Worm (Caenorhabditis elegans) whole organism, L3 larva: ENCODE data around the gene C30F2.4.

Source experiments
- aly-2 ChIP-seq: fragments of 150-350 bp; optimal IDR thresholded peaks from 2 replicates; lab custom pipeline; 2014; ENCODE audit warnings: missing biosample characterization, missing genetic modification characterization
- ama-1 ChIP-seq: fragments of 150-350 bp; optimal IDR thresholded peaks from 2 replicates; lab custom pipeline; 2018
- ceh-82 ChIP-seq: fragments of 150-350 bp; optimal IDR thresholded peaks from 2 replicates; lab custom pipeline; 2014; ENCODE audit warnings: missing biosample characterization, missing genetic modification characterization
- daf-12 ChIP-seq: fragments of 150-350 bp; optimal IDR thresholded peaks from 2 replicates; lab custom pipeline; 2014; ENCODE audit warnings: missing biosample characterization, missing genetic modification reagents, missing genetic modification characterization
- egl-27 ChIP-seq: sonication (generic microtip); optimal IDR thresholded peaks from 4 replicates; lab custom pipeline; 2017; ENCODE audit warnings: missing biosample characterization, missing genetic modification reagents, missing genetic modification characterization
- egl-5 ChIP-seq: fragments of 150-350 bp; optimal IDR thresholded peaks from 2 replicates; lab custom pipeline; 2017; ENCODE audit warnings: missing biosample characterization, missing genetic modification reagents, missing genetic modification characterization, inconsistent platforms
- elt-1 ChIP-seq: fragments of 150-350 bp; optimal IDR thresholded peaks from 2 replicates; lab custom pipeline; 2014; ENCODE audit warnings: missing biosample characterization, missing genetic modification characterization
- elt-2 ChIP-seq: sonication (generic microtip); optimal IDR thresholded peaks from 2 replicates; lab custom pipeline; 2016; ENCODE audit warnings: missing genetic modification reagents, mild to moderate bottlenecking, missing genetic modification characterization, missing compliant biosample characterization
- elt-3 ChIP-seq, 3 experiments: fragments of 150-350 bp in 1 of 3; sonication (generic microtip) in 2 of 3; optimal IDR thresholded peaks; 2 replicates in 2 of 3; 4 replicates in 1 of 3; lab custom pipeline; 2014 to 2017; ENCODE audit warnings: missing biosample characterization in 3 of 3, missing genetic modification characterization in 3 of 3
- fkh-2 ChIP-seq: fragments of 150-350 bp; optimal IDR thresholded peaks from 2 replicates; lab custom pipeline; 2014; ENCODE audit warnings: missing biosample characterization, missing genetic modification reagents, missing genetic modification characterization
- hmg-11 ChIP-seq: sonication (generic microtip); optimal IDR thresholded peaks from 2 replicates; lab custom pipeline; 2016; ENCODE audit warnings: missing genetic modification characterization, missing compliant biosample characterization
- lin-15B ChIP-seq: fragments of 150-350 bp; optimal IDR thresholded peaks from 2 replicates; lab custom pipeline; 2014; ENCODE audit warnings: missing biosample characterization, missing genetic modification characterization
- lin-39 ChIP-seq: fragments of 150-350 bp; optimal IDR thresholded peaks from 2 replicates; lab custom pipeline; 2018; ENCODE audit warnings: missing biosample characterization, missing genetic modification reagents, missing genetic modification characterization
- lsy-12 ChIP-seq: sonication (generic microtip); optimal IDR thresholded peaks from 2 replicates; lab custom pipeline; 2016; ENCODE audit warnings: mild to moderate bottlenecking, missing genetic modification characterization, missing compliant biosample characterization
- mdl-1 ChIP-seq: fragments of 150-350 bp; optimal IDR thresholded peaks from 2 replicates; lab custom pipeline; 2014; ENCODE audit warnings: missing biosample characterization, missing genetic modification characterization
- nfya-1 ChIP-seq: sonication (generic microtip); optimal IDR thresholded peaks from 2 replicates; lab custom pipeline; 2017; ENCODE audit warnings: missing genetic modification characterization, mild to moderate bottlenecking, missing compliant biosample characterization, antibody characterized with exemption, moderate library complexity; ENCODE audit not compliant: insufficient read depth
- nhr-11 ChIP-seq: fragments of 150-350 bp; optimal IDR thresholded peaks from 2 replicates; lab custom pipeline; 2014; ENCODE audit warnings: missing biosample characterization, missing genetic modification characterization
- nhr-12 ChIP-seq: fragments of 150-350 bp; optimal IDR thresholded peaks from 2 replicates; lab custom pipeline; 2014; ENCODE audit warnings: missing biosample characterization, missing genetic modification characterization
- nhr-23 ChIP-seq: fragments of 150-350 bp; optimal IDR thresholded peaks from 2 replicates; lab custom pipeline; 2014; ENCODE audit warnings: missing biosample characterization, missing genetic modification reagents, missing genetic modification characterization
- nhr-25 ChIP-seq: sonication (generic microtip); optimal IDR thresholded peaks from 2 replicates; lab custom pipeline; 2017; ENCODE audit warnings: missing biosample characterization, missing genetic modification characterization
- nhr-28 ChIP-seq: fragments of 150-350 bp; optimal IDR thresholded peaks from 2 replicates; lab custom pipeline; 2014; ENCODE audit warnings: missing biosample characterization, missing genetic modification characterization
- nhr-43 ChIP-seq: sonication (generic microtip); optimal IDR thresholded peaks from 2 replicates; lab custom pipeline; 2016; ENCODE audit warnings: mild to moderate bottlenecking, missing genetic modification characterization, missing compliant biosample characterization; ENCODE audit not compliant: poor library complexity, severe bottlenecking
- nhr-77 ChIP-seq: fragments of 150-350 bp; optimal IDR thresholded peaks from 2 replicates; lab custom pipeline; 2014; ENCODE audit warnings: missing biosample characterization, missing genetic modification characterization
- pha-4 ChIP-seq: fragments of 150-350 bp; optimal IDR thresholded peaks from 2 replicates; lab custom pipeline; 2014; ENCODE audit warnings: missing biosample characterization, missing genetic modification reagents, missing genetic modification characterization
- pqm-1 ChIP-seq: fragments of 150-350 bp; optimal IDR thresholded peaks from 2 replicates; lab custom pipeline; 2017; ENCODE audit warnings: missing biosample characterization, missing genetic modification characterization, inconsistent platforms
- skn-1 ChIP-seq: fragments of 150-350 bp; optimal IDR thresholded peaks from 2 replicates; lab custom pipeline; 2014; ENCODE audit warnings: missing biosample characterization, missing genetic modification characterization
- snpc-4 ChIP-seq: fragments of 150-350 bp; optimal IDR thresholded peaks from 2 replicates; lab custom pipeline; 2014; ENCODE audit warnings: missing biosample characterization, missing genetic modification characterization
- tbx-2 ChIP-seq: sonication (generic microtip); optimal IDR thresholded peaks from 2 replicates; lab custom pipeline; 2016; ENCODE audit warnings: mild to moderate bottlenecking, missing genetic modification characterization, missing compliant biosample characterization
- unc-39 ChIP-seq: sonication (generic microtip); optimal IDR thresholded peaks from 4 replicates; lab custom pipeline; 2017; ENCODE audit warnings: missing biosample characterization, missing genetic modification characterization
- unc-62 ChIP-seq: fragments of 150-350 bp; sonication (generic microtip); optimal IDR thresholded peaks from 4 replicates; lab custom pipeline; 2014; ENCODE audit warnings: missing biosample characterization, missing genetic modification reagents, missing genetic modification characterization
- zag-1 ChIP-seq: fragments of 150-350 bp; optimal IDR thresholded peaks from 2 replicates; lab custom pipeline; 2014; ENCODE audit warnings: missing biosample characterization, missing genetic modification characterization
- ztf-11 ChIP-seq: fragments of 150-350 bp; optimal IDR thresholded peaks from 2 replicates; lab custom pipeline; 2014; ENCODE audit warnings: missing biosample characterization, missing genetic modification characterization
- ztf-4 ChIP-seq: fragments of 150-350 bp; optimal IDR thresholded peaks from 2 replicates; lab custom pipeline; 2014; ENCODE audit warnings: missing biosample characterization, missing genetic modification characterization

C30F2.4 gene

ce11 chrX:16098104-16098638 is 21.8 kb upstream of the C30F2.4 start:
- no peak for TF ChIP-seq nhr-12 (tag; lab: Kevin White, UChicago)
- TF ChIP-seq egl-5 (tag; lab: Kevin White, UChicago): peak; percentile 11
- TF ChIP-seq nhr-11 (tag; lab: Kevin White, UChicago): peak; percentile 2

ce11 chrX:16094370-16094769 is 18.0 kb upstream of the C30F2.4 start, which contains the start of gene C30F2.5:
Gene C30F2.5 (plus strand): TSS chrX:16094670.
- no peak for TF ChIP-seq nhr-77
- TF ChIP-seq pqm-1: no peak
- no peak for TF ChIP-seq nhr-11 (tag; lab: Kevin White, UChicago)
- TF ChIP-seq nhr-28 (tag; lab: Kevin White, UChicago): no peak
- no peak for TF ChIP-seq nhr-12 (tag; lab: Kevin White, UChicago)
- TF ChIP-seq daf-12 (tag; lab: Kevin White, UChicago): no peak
- no peak for TF ChIP-seq nhr-23 (tag; lab: Kevin White, UChicago)
- TF ChIP-seq ama-1: no peak
- no peak for TF ChIP-seq tbx-2 (tag; lab: Kevin White, UChicago)
- TF ChIP-seq pha-4 (tag; lab: Kevin White, UChicago): no peak
- no peak for TF ChIP-seq hmg-11 (tag; lab: Kevin White, UChicago)
- TF ChIP-seq nfya-1 (tag; lab: Kevin White, UChicago): no peak
- TF ChIP-seq egl-27 (tag; lab: Kevin White, UChicago): no peak
- TF ChIP-seq nhr-25 (tag; lab: Kevin White, UChicago): no peak
- TF ChIP-seq elt-3 (tag; optimal IDR thresholded peaks at IDR 0.05; lab: Kevin White, UChicago): no peak
- no peak for TF ChIP-seq ceh-82 (tag; lab: Kevin White, UChicago)
- TF ChIP-seq skn-1 (tag; lab: Kevin White, UChicago): no peak

- TF ChIP-seq snpc-4: peak; percentile 69
- TF ChIP-seq ama-1: no peak
- TF ChIP-seq, all 47 proteins: peak for 1
These were observed 14.8 kb upstream of the C30F2.4 start for ce11 chrX:16091166-16091565.

- TF ChIP-seq elt-2 (peak; percentile 2), ama-1 (no peak)
These were observed 11.5 kb upstream of the C30F2.4 start for ce11 chrX:16087842-16088241.

- TF ChIP-seq elt-1 (tag; lab: Kevin White, UChicago): no peak
- TF ChIP-seq pha-4 (tag; lab: Kevin White, UChicago): peak; percentile 99
- no peak for TF ChIP-seq skn-1 (tag; lab: Kevin White, UChicago)
- TF ChIP-seq tbx-2 (tag; lab: Kevin White, UChicago): no peak
- TF ChIP-seq nhr-43: no peak
- TF ChIP-seq aly-2 (tag; lab: Kevin White, UChicago): no peak
These were observed 8.7 kb upstream of the C30F2.4 start, which contains the start of gene C30F2.2 for ce11 chrX:16085094-16085493. Gene C30F2.2 (minus strand): TSS chrX:16085215.

ce11 chrX:16082024-16082423 is 5.7 kb upstream of the C30F2.4 start, which contains the start of gene idpp-14:
Gene idpp-14 (plus strand): TSS chrX:16082347.
- TF ChIP-seq ama-1 (no peak), zag-1 (tag; lab: Kevin White, UChicago) (no peak), pha-4 (tag; lab: Kevin White, UChicago) (peak; percentile 79), daf-12 (tag; lab: Kevin White, UChicago) (no peak), lin-15B (no peak)

- TF ChIP-seq tbx-2 (tag; lab: Kevin White, UChicago): no peak
- TF ChIP-seq egl-27 (tag; lab: Kevin White, UChicago): no peak
- no peak for TF ChIP-seq ceh-82 (tag; lab: Kevin White, UChicago)
- TF ChIP-seq lin-15B: no peak
- TF ChIP-seq pha-4 (tag; lab: Kevin White, UChicago): no peak
- no peak for TF ChIP-seq egl-5 (tag; lab: Kevin White, UChicago)
- no peak for TF ChIP-seq unc-62 (GFP tag; lab: Kevin White, UChicago)
- TF ChIP-seq lin-39: no peak
- no peak for TF ChIP-seq skn-1 (tag; lab: Kevin White, UChicago)
- no peak for TF ChIP-seq lsy-12
- no peak for TF ChIP-seq nhr-12 (tag; lab: Kevin White, UChicago)
- no peak for TF ChIP-seq unc-39 (tag; lab: Kevin White, UChicago)
- TF ChIP-seq mdl-1 (tag; lab: Kevin White, UChicago): no peak
- no peak for TF ChIP-seq fkh-2 (tag; lab: Kevin White, UChicago)
- no peak for TF ChIP-seq ztf-11 (tag; lab: Kevin White, UChicago)
- TF ChIP-seq ztf-4: no peak
These were observed 2.3 kb upstream of the C30F2.4 start for ce11 chrX:16078695-16079094.
